Worm (Caenorhabditis elegans): ENCODE data around the gene asp-8.

ce11 chrV:3017930-3018329 is 6.4 kb upstream of the asp-8 start:
- no peak for TF ChIP-seq ceh-19 (GFP tag; optimal IDR thresholded peaks at IDR 0.05)
- TF ChIP-seq hlh-6 (tag; optimal IDR thresholded peaks at IDR 0.05), result no peak
- no peak for TF ChIP-seq eyg-1 (tag; optimal IDR thresholded peaks at IDR 0.05)
- no peak for TF ChIP-seq dve-1 (tag; optimal IDR thresholded peaks at IDR 0.05)
- no peak for TF ChIP-seq lim-6 (tag; optimal IDR thresholded peaks at IDR 0.05)
- no peak for TF ChIP-seq nhr-11 (tag; optimal IDR thresholded peaks at IDR 0.05)
- no peak for TF ChIP-seq pha-4 (tag; optimal IDR thresholded peaks at IDR 0.05)
- no peak for TF ChIP-seq nfya-1 (tag; optimal IDR thresholded peaks at IDR 0.05)
- TF ChIP-seq ama-1 (optimal IDR thresholded peaks at IDR 0.05), result no peak
- TF ChIP-seq ceh-45 (GFP tag; IDR thresholded peaks at IDR 0.05), result no peak
- no peak for TF ChIP-seq ref-2 (tag; optimal IDR thresholded peaks at IDR 0.05)
- no peak for TF ChIP-seq npax-4 (tag; optimal IDR thresholded peaks at IDR 0.05)
- no peak for TF ChIP-seq elt-2 (tag; optimal IDR thresholded peaks at IDR 0.05)
- no peak for TF ChIP-seq sox-4 (tag; optimal IDR thresholded peaks at IDR 0.05)

Measured in whole organism, late embryonic.